Fruit fly (Drosophila melanogaster) whole organism, pupa: ENCODE results near the gene Srp68.
A peak's percentile ranks its signal among the peaks of the same experiment; 100 is the strongest.

Experiments
- CG10348 ChIP-seq: fragments of 200-800 bp; sonication (Bioruptor generic); IDR thresholded peaks from 2 replicates; pipeline ENCODE4 v1.3.6; 2022; ENCODE audit warnings: missing biosample characterization, missing genetic modification characterization
- CG12605 ChIP-seq: fragments of 200-800 bp; sonication (Bioruptor generic); IDR thresholded peaks from 2 replicates; pipeline ENCODE4 v1.3.6; 2022; ENCODE audit warnings: missing biosample characterization, missing genetic modification characterization
- CG13204 ChIP-seq: fragments of 200-800 bp; sonication (Bioruptor generic); optimal IDR thresholded peaks from 2 replicates; lab custom pipeline; 2018; ENCODE audit warnings: missing biosample characterization, mild to moderate bottlenecking, missing genetic modification characterization, moderate library complexity
- CG14655 ChIP-seq: fragments of 200-800 bp; sonication (Bioruptor generic); optimal IDR thresholded peaks from 3 replicates; lab custom pipeline; 2017; ENCODE audit warnings: mild to moderate bottlenecking, missing biosample characterization, missing genetic modification reagents, missing genetic modification characterization
- CG15710 ChIP-seq: fragments of 200-800 bp; sonication (Bioruptor generic); optimal IDR thresholded peaks from 2 replicates; lab custom pipeline; 2018; ENCODE audit warnings: missing biosample characterization, mild to moderate bottlenecking, missing genetic modification characterization, moderate library complexity
- CG17806 ChIP-seq: fragments of 200-800 bp; sonication (Bioruptor generic); optimal IDR thresholded peaks from 2 replicates; lab custom pipeline; 2018; ENCODE audit warnings: missing biosample characterization, mild to moderate bottlenecking, missing genetic modification characterization, moderate library complexity
- CG32121 ChIP-seq: fragments of 200-800 bp; sonication (Bioruptor generic); IDR thresholded peaks from 2 replicates; pipeline ENCODE4 v1.3.6; 2022; ENCODE audit warnings: missing biosample characterization, missing genetic modification characterization
- CG34367 ChIP-seq: fragments of 200-800 bp; sonication (Bioruptor generic); optimal IDR thresholded peaks from 2 replicates; lab custom pipeline; 2018; ENCODE audit warnings: missing biosample characterization, mild to moderate bottlenecking, missing genetic modification characterization
- CG4496 ChIP-seq: fragments of 200-800 bp; sonication (Bioruptor generic); IDR thresholded peaks from 3 replicates; pipeline ENCODE4 v1.3.6; 2022; ENCODE audit warnings: missing biosample characterization, missing genetic modification characterization
- CG8159 ChIP-seq: fragments of 200-800 bp; sonication (Bioruptor generic); optimal IDR thresholded peaks from 3 replicates; lab custom pipeline; 2018; ENCODE audit warnings: missing biosample characterization, mild to moderate bottlenecking, missing genetic modification characterization, moderate library complexity
- CG8301 ChIP-seq: fragments of 200-800 bp; sonication (Bioruptor generic); optimal IDR thresholded peaks from 2 replicates; lab custom pipeline; 2018; ENCODE audit warnings: missing biosample characterization, mild to moderate bottlenecking, missing genetic modification characterization
- CG9948 ChIP-seq: fragments of 200-800 bp; sonication (Bioruptor generic); optimal IDR thresholded peaks from 2 replicates; lab custom pipeline; 2018; ENCODE audit warnings: missing biosample characterization, mild to moderate bottlenecking, missing genetic modification characterization, moderate library complexity
- D1 ChIP-seq: fragments of 200-800 bp; sonication (Bioruptor generic); optimal IDR thresholded peaks from 2 replicates; lab custom pipeline; 2018; ENCODE audit warnings: missing biosample characterization, mild to moderate bottlenecking, missing genetic modification characterization, moderate library complexity
- EcR ChIP-seq: fragments of 200-800 bp; sonication (Bioruptor generic); optimal IDR thresholded peaks from 3 replicates; lab custom pipeline; 2019; ENCODE audit warnings: missing biosample characterization, missing genetic modification characterization, mild to moderate bottlenecking, moderate library complexity, missing genetic modification reagents
- Ets98B ChIP-seq: fragments of 200-800 bp; sonication (Bioruptor generic); IDR thresholded peaks from 2 replicates; pipeline ENCODE4 v1.3.6; 2022; ENCODE audit warnings: missing biosample characterization, missing genetic modification characterization
- Pif1A ChIP-seq: fragments of 200-800 bp; sonication (Bioruptor generic); optimal IDR thresholded peaks from 3 replicates; lab custom pipeline; 2016; ENCODE audit warnings: missing biosample characterization, missing genetic modification characterization
- Pif1B ChIP-seq: fragments of 200-800 bp; sonication (Bioruptor generic); optimal IDR thresholded peaks from 3 replicates; lab custom pipeline; 2016; ENCODE audit warnings: missing biosample characterization, missing genetic modification characterization
- Snoo ChIP-seq: fragments of 200-800 bp; sonication (Bioruptor generic); optimal IDR thresholded peaks from 3 replicates; lab custom pipeline; 2017; ENCODE audit warnings: missing biosample characterization, mild to moderate bottlenecking, missing genetic modification characterization, inconsistent platforms
- fd96Ca ChIP-seq: fragments of 200-800 bp; sonication (Bioruptor generic); IDR thresholded peaks from 3 replicates; pipeline ENCODE4 v1.3.6; 2022; ENCODE audit warnings: missing biosample characterization, missing genetic modification characterization
- gl ChIP-seq: fragments of 200-800 bp; sonication (Bioruptor generic); optimal IDR thresholded peaks from 2 replicates; lab custom pipeline; 2018; ENCODE audit warnings: missing biosample characterization, mild to moderate bottlenecking, missing genetic modification characterization
- rn ChIP-seq: fragments of 200-800 bp; sonication (Bioruptor generic); IDR thresholded peaks from 2 replicates; pipeline ENCODE4 v1.3.6; 2022; ENCODE audit warnings: missing biosample characterization, missing genetic modification characterization

The Srp68 gene

DNA sequence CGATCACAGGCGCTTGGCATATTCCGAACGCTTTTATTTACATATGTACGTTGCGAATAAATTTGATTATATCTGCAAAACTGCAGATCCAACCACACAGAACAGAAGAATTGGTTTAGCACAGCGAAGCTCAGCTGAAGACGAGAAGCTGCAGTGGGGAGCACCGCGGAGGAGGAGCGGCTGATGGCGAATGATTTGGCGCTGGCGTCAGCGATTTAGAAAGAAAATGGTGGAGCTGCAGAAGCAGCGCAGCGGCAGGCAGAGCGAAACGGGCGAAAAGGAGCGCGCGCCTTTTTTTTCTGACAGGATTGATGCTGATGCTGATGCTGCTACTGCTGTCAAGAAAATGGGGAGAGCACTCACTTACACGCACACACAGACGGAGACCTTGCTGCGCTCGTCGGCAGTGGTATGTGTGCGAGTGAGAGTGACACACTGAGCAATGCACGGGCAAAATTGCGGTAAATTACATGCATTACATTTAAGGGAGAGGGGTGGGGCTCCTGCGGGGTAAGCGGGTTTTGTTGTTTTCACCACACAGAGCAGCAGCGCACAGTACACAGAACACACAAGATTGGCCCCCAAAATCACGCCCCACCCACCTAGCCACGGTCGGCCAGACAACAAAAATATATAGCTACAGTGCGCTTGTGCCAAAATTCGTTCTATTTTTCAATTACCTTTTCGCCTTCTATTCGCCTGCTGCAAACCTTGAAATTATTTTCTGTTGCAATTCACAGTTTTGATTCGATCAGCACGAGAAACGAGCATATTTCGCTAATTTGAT is 22.2 kb downstream of the Srp68 start:
- TF ChIP-seq rn (no peak), Ets98B (peak; percentile 43; the same call in 1 of the 2 replicates), CG13204 (peak; percentile 85), gl (tag; lab: Kevin White, UChicago) (no peak), EcR (GFP tag; lab: Kevin White, UChicago) (peak; percentile 23), CG32121 (GFP tag; lab: Robert Waterston, UW) (peak; percentile 22; the same call in 1 of the 2 replicates)

DNA sequence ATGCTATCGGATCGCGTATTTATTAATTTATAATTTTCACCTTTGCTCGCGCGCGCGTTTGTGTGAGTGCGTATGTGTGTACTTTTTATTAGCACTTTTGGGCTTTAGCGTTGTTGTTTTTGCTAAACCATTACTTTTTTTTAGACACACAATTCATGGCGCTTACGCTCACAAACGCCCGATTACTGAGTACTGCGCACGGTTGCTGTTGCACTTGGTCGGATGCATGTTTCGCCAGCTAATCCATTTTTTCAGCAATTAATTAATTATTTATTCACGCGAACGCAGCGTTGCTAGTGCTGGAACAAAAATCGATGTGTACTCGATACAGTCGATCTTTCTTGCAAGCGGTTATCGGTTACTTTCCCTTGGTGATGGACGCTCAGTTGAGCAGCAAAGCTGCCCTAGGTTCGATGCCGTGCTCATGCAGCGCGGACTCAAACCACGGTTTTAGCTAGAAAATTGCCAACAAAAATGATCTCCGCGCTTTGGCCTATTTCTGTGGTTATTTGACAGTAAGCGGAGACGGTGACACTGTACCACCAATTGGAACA is 22.9 kb downstream of the Srp68 start, which contains the start of the genes smg and CG5087:
smg (minus strand) TSS at position 304 of the 554 bp plus-strand sequence.
CG5087 (plus strand) TSS at position 499 of the 554 bp plus-strand sequence.
- TF ChIP-seq fd96Ca (GFP tag; lab: Robert Waterston, UW) (no peak), CG32121 (GFP tag; lab: Robert Waterston, UW) (peak; percentile 22; the same call in 1 of the 2 replicates), CG17806 (tag; lab: Kevin White, UChicago) (no peak), rn (0 out of 2 replicates have a peak, but pooled peaks have one; percentile 10), Ets98B (no peak; the same call in 1 of the 2 replicates)

DNA sequence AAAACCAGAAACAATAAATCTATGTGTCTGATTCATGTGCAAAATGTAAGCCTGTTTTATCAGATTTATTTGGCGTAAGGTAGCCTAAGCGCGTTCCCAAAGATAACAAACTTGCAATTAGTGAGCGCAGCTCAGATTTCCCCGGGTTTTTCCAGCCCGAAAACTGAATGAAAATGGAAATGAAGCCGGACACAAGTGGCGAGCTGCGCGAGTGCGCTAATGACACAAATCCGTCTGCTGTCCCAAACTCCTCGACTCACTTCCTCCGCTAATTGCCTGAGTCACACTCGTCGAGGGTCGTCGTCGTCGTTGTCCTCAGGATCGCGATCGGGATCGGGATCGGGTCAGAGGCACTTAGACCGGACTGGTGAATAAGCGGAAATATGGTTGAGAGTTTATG is 27.7 kb downstream of the Srp68 start:
- no peak for TF ChIP-seq CG10348 (GFP tag; lab: Robert Waterston, UW)
- TF ChIP-seq fd96Ca (GFP tag; lab: Robert Waterston, UW): no peak
- no peak for TF ChIP-seq EcR (GFP tag; lab: Kevin White, UChicago)
- TF ChIP-seq CG34367: no peak
- no peak for TF ChIP-seq CG8159 (tag; lab: Kevin White, UChicago)
- TF ChIP-seq D1 (tag; lab: Kevin White, UChicago): no peak
- TF ChIP-seq CG8301 (tag; lab: Kevin White, UChicago): no peak

DNA sequence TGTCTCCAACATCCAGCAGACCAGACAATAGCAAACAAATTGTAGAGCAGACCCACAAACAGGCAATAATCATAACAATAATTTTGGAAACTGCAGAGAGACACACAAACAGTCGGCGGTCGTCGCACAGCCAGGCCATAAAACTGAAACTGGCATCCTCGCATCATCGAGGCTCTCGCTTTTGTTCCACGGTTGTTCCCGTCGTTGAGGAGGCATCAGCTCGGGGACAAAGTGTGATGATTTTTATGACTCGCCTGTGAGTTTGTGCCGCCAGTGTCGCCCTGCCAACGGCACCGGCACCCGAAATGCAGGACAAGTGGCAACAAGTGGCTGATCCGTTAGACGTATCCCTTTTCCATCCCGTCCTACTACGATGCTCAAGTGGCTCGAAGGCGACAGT is 28.5 kb downstream of the Srp68 start:
- TF ChIP-seq CG34367 (no peak), EcR (GFP tag; lab: Kevin White, UChicago) (no peak), Ets98B (no peak), D1 (tag; lab: Kevin White, UChicago) (no peak), Snoo (no peak), Pif1A (GFP tag; lab: Kevin White, UChicago) (no peak), rn (no peak), CG17806 (tag; lab: Kevin White, UChicago) (no peak), Pif1B (no peak), gl (tag; lab: Kevin White, UChicago) (no peak), CG4496 (GFP tag; lab: Robert Waterston, UW) (no peak), CG9948 (tag; lab: Kevin White, UChicago) (no peak), CG15710 (tag; lab: Kevin White, UChicago) (no peak), CG32121 (GFP tag; lab: Robert Waterston, UW) (no peak), CG8159 (tag; lab: Kevin White, UChicago) (no peak), CG8301 (tag; lab: Kevin White, UChicago) (no peak), CG14655 (GFP tag; lab: Kevin White, UChicago) (no peak), fd96Ca (GFP tag; lab: Robert Waterston, UW) (no peak), CG10348 (GFP tag; lab: Robert Waterston, UW) (no peak), CG12605 (GFP tag; lab: Robert Waterston, UW) (no peak)
- TF ChIP-seq, all 21 proteins: peak for 0

DNA sequence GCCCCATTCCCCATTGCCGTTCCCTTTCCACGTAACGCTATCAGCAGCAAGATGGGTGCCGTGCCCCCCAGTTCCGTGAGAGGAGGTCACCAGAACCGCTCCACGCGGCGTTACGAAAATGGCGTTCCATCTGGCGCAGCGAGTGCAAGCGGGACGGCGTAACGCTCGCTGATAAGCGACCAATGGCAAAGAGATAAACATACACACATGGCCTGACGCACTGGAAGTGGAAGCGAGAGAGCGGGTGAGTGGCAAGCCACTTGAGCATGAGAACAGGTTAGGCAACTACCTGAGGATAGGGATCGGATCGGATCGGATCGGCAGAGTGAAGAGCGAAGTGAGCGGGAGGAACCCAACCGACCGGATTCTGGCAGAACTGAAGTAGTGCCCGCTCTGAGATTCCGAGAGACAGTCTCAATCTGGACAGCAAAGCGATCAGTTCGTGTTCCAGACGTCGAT is 30.0 kb downstream of the Srp68 start, which contains the start of gene Doc3:
Doc3 (plus strand) TSS at position 409 of the 459 bp plus-strand sequence.
- TF ChIP-seq CG8159 (tag; lab: Kevin White, UChicago) (no peak), CG12605 (GFP tag; lab: Robert Waterston, UW) (no peak), CG10348 (GFP tag; lab: Robert Waterston, UW) (no peak), gl (tag; lab: Kevin White, UChicago) (peak; percentile 6), EcR (GFP tag; lab: Kevin White, UChicago) (peak; percentile 70), D1 (tag; lab: Kevin White, UChicago) (no peak), Ets98B (0 out of 2 replicates have a peak, but pooled peaks have one; percentile 22), CG4496 (GFP tag; lab: Robert Waterston, UW) (0 out of 3 replicates have a peak, but pooled peaks have one; percentile 25), Pif1B (no peak), CG32121 (GFP tag; lab: Robert Waterston, UW) (no peak), CG13204 (peak; percentile 38), CG9948 (tag; lab: Kevin White, UChicago) (no peak), CG17806 (tag; lab: Kevin White, UChicago) (no peak)

DNA sequence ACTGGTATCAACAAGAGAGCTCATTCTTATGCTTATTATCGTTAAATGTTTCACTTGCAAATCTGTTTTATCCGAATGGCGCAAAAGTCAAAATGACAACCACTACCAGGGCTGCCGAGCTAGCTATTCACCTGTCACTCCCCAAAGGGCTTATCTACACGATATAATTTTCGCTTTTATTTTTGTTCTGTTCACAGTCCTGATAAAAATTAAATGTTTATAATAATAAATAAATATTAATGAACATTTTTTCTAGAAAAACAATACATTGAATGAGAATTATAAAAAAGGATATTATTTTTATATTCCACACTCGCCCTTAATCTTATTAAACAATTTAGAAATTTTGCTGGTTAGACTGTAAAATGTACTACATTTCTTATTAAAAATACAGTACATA is 34.9 kb downstream of the Srp68 start, which contains the start of gene CG5194:
CG5194 (minus strand) TSS at position 101 of the 400 bp plus-strand sequence.
- TF ChIP-seq CG32121 (GFP tag; lab: Robert Waterston, UW) (no peak), CG17806 (tag; lab: Kevin White, UChicago) (no peak), Pif1A (GFP tag; lab: Kevin White, UChicago) (no peak), CG10348 (GFP tag; lab: Robert Waterston, UW) (no peak), CG14655 (GFP tag; lab: Kevin White, UChicago) (no peak), rn (no peak), fd96Ca (GFP tag; lab: Robert Waterston, UW) (no peak), CG15710 (tag; lab: Kevin White, UChicago) (no peak), CG8301 (tag; lab: Kevin White, UChicago) (no peak), EcR (GFP tag; lab: Kevin White, UChicago) (no peak), CG34367 (no peak), CG9948 (tag; lab: Kevin White, UChicago) (no peak), CG12605 (GFP tag; lab: Robert Waterston, UW) (no peak), gl (tag; lab: Kevin White, UChicago) (no peak), CG13204 (no peak), D1 (tag; lab: Kevin White, UChicago) (no peak), Snoo (no peak)
